Fruit fly (Drosophila melanogaster): ENCODE results near the gene CG34155.

The CG34155 gene

dm6 chr3R:30540196-30540595 is 19.8 kb downstream of the CG34155 start (continued):
- TF ChIP-seq Dfd (GFP tag; optimal IDR thresholded peaks at IDR 0.05) (no peak), Bteb2 (GFP tag; optimal IDR thresholded peaks at IDR 0.05) (peak; percentile 88), CG8765 (GFP tag; IDR thresholded peaks at IDR 0.05) (0 out of 2 replicates have a peak, but pooled peaks have one; percentile 58), CG1529 (GFP tag; optimal IDR thresholded peaks at IDR 0.05) (peak; percentile 82), Nf-YC (tag; optimal IDR thresholded peaks at IDR 0.05) (peak; percentile 68), CG10147 (GFP tag; optimal IDR thresholded peaks at IDR 0.05) (peak; percentile 92), onecut (GFP tag; IDR thresholded peaks at IDR 0.05) (peak; percentile 86), tio (GFP tag; optimal IDR thresholded peaks at IDR 0.05) (peak; percentile 87), CG1024 (GFP tag; IDR thresholded peaks at IDR 0.05) (peak; percentile 84), CG8944 (GFP tag; optimal IDR thresholded peaks at IDR 0.05) (peak; percentile 92), CG17361 (GFP tag; IDR thresholded peaks at IDR 0.05) (peak; percentile 84), zen2 (GFP tag; IDR thresholded peaks at IDR 0.05; ENCODE audit: partially characterized antibody) (no peak), mirr (GFP tag; optimal IDR thresholded peaks at IDR 0.05) (peak; percentile 92), sim (GFP tag; IDR thresholded peaks at IDR 0.05) (peak; percentile 88), Dip3 (GFP tag; optimal IDR thresholded peaks at IDR 0.05) (peak; percentile 85), cwo (GFP tag; optimal IDR thresholded peaks at IDR 0.05) (peak; percentile 88), disco-r (GFP tag; optimal IDR thresholded peaks at IDR 0.05) (peak; percentile 90), nmo (GFP tag; optimal IDR thresholded peaks at IDR 0.05) (peak; percentile 94), fru (optimal IDR thresholded peaks at IDR 0.05) (no peak), grn (GFP tag; optimal IDR thresholded peaks at IDR 0.05) (peak; percentile 21), bcd (GFP tag; optimal IDR thresholded peaks at IDR 0.05) (peak; percentile 91), eve (GFP tag; optimal IDR thresholded peaks at IDR 0.05) (peak in 1 of 2 experiments; percentile 94), CG2678 (tag; optimal IDR thresholded peaks at IDR 0.05) (peak; percentile 95), E2f1 (GFP tag; IDR thresholded peaks at IDR 0.05) (peak; percentile 89), Atf-2 (GFP tag; optimal IDR thresholded peaks at IDR 0.05) (peak; percentile 87), CG14050 (GFP tag; IDR thresholded peaks at IDR 0.05) (peak; percentile 91), CG12769 (tag; optimal IDR thresholded peaks at IDR 0.05) (peak; percentile 88), CG2129 (GFP tag; IDR thresholded peaks at IDR 0.05; ENCODE audit: partially characterized antibody) (no peak), CG3847 (GFP tag; IDR thresholded peaks at IDR 0.05) (peak; percentile 94), Oli (tag; optimal IDR thresholded peaks at IDR 0.05) (peak; percentile 91), Hr51 (GFP tag; optimal IDR thresholded peaks at IDR 0.05) (peak; percentile 88 to 91), h (optimal IDR thresholded peaks at IDR 0.05) (no peak), Aef1 (GFP tag; IDR thresholded peaks at IDR 0.05) (peak; percentile 92), ro (GFP tag; IDR thresholded peaks at IDR 0.05) (peak; percentile 83), Fer1 (GFP tag; optimal IDR thresholded peaks at IDR 0.05) (peak; percentile 94), Scr (GFP tag; IDR thresholded peaks at IDR 0.05; ENCODE audit: partially characterized antibody) (no peak), crol (GFP tag; IDR thresholded peaks at IDR 0.05) (0 out of 2 replicates have a peak, but pooled peaks have one; percentile 17), CG1233 (GFP tag; optimal IDR thresholded peaks at IDR 0.05) (peak; percentile 87), CG6689 (GFP tag; IDR thresholded peaks at IDR 0.05) (peak; percentile 86), CG6765 (GFP tag; optimal IDR thresholded peaks at IDR 0.05) (peak; percentile 87), bsh (GFP tag; optimal IDR thresholded peaks at IDR 0.05) (peak; percentile 13 to 93), YL-1 (GFP tag; optimal IDR thresholded peaks at IDR 0.05) (peak; percentile 68), phol (tag; optimal IDR thresholded peaks at IDR 0.05) (peak; percentile 89), NC2α (GFP tag; optimal IDR thresholded peaks at IDR 0.05) (peak; percentile 87), CG17385 (GFP tag; optimal IDR thresholded peaks at IDR 0.05) (peak; percentile 86), CG15601 (tag; optimal IDR thresholded peaks at IDR 0.05) (peak; percentile 75), CG11456 (GFP tag; IDR thresholded peaks at IDR 0.05) (peak; percentile 93), Spps (tag; optimal IDR thresholded peaks at IDR 0.05) (peak; percentile 71), CG12219 (GFP tag; optimal IDR thresholded peaks at IDR 0.05) (peak; percentile 89), CG6813 (GFP tag; optimal IDR thresholded peaks at IDR 0.05) (peak; percentile 89), CG1647 (GFP tag; optimal IDR thresholded peaks at IDR 0.05) (peak; percentile 92)

Data from whole organism, embryonic.